Worm (Caenorhabditis elegans) whole organism, young adult: Measurements from ENCODE around the gene ndx-2.
"Not testable (repeated sequence)": the region's sequence is repeated elsewhere in the genome, so short reads cannot be mapped to it uniquely, and the experiment has no call there.

Experiments
- F23B12.7 ChIP-seq: sonication (generic microtip); optimal IDR thresholded peaks from 2 replicates; lab custom pipeline; 2017; ENCODE audit warnings: missing genetic modification characterization, mild to moderate bottlenecking, missing compliant biosample characterization, antibody characterized with exemption, moderate library complexity; ENCODE audit not compliant: insufficient read depth
- Y95B8A.8 ChIP-seq: fragments of 200-800 bp; sonication (Bioruptor generic); IDR thresholded peaks from 2 replicates; pipeline ENCODE4 v1.3.6; 2022; ENCODE audit warnings: missing genetic modification reagents, missing genetic modification characterization, missing compliant biosample characterization
- aptf-2 ChIP-seq: fragments of 200-800 bp; sonication (Bioruptor generic); conservative IDR thresholded peaks from 2 replicates; pipeline ENCODE4 v1.3.6; 2022; ENCODE audit warnings: missing genetic modification reagents, missing genetic modification characterization, missing compliant biosample characterization
- egl-44 ChIP-seq: fragments of 200-800 bp; sonication (Bioruptor generic); IDR thresholded peaks from 2 replicates; pipeline ENCODE4 v1.3.6; 2022; ENCODE audit warnings: missing genetic modification reagents, missing genetic modification characterization, missing compliant biosample characterization
- somi-1 ChIP-seq: fragments of 200-800 bp; sonication (Bioruptor generic); optimal IDR thresholded peaks from 2 replicates; lab custom pipeline; 2018; ENCODE audit warnings: mild to moderate bottlenecking, missing genetic modification characterization, missing compliant biosample characterization

ce11 chrV:2634783-2635569 is 29.8 kb downstream of the ndx-2 start:
- TF ChIP-seq F23B12.7 (tag; lab: Kevin White, UChicago); egl-44 (GFP tag; lab: Robert Waterston, UW); somi-1; Y95B8A.8 (GFP tag; lab: Robert Waterston, UW): not testable (repeated sequence)
- peak; percentile 77; the same call in 1 of the 2 replicates for TF ChIP-seq aptf-2 (GFP tag; lab: Robert Waterston, UW)
